Worm (Caenorhabditis elegans) whole organism, L1 larva: ENCODE measurements around the gene Y62F5A.10.
A peak's percentile ranks its signal among the peaks of the same experiment; 100 is the strongest.

Source experiments
- C04F5.9 ChIP-seq: sonication (generic microtip); optimal IDR thresholded peaks from 2 replicates; lab custom pipeline; 2016; ENCODE audit warnings: missing genetic modification characterization, missing compliant biosample characterization
- C16A3.4 ChIP-seq: fragments of 150-350 bp; optimal IDR thresholded peaks from 2 replicates; lab custom pipeline; 2014; ENCODE audit warnings: missing biosample characterization, missing genetic modification characterization
- F16B12.6 ChIP-seq: fragments of 150-350 bp; optimal IDR thresholded peaks from 2 replicates; lab custom pipeline; 2014; ENCODE audit warnings: missing biosample characterization, missing genetic modification characterization
- alr-1 ChIP-seq: fragments of 200-800 bp; sonication (Bioruptor generic); optimal IDR thresholded peaks from 2 replicates; lab custom pipeline; 2018; ENCODE audit warnings: borderline replicate concordance, mild to moderate bottlenecking, missing genetic modification characterization, missing compliant biosample characterization
- aly-2 ChIP-seq: fragments of 150-350 bp; optimal IDR thresholded peaks from 2 replicates; lab custom pipeline; 2014; ENCODE audit warnings: missing biosample characterization, missing genetic modification characterization
- ama-1 ChIP-seq: fragments of 150-350 bp; optimal IDR thresholded peaks from 2 replicates; lab custom pipeline; 2014
- ceh-82 ChIP-seq, 3 experiments: fragments of 150-350 bp in 1 of 3; sonication (generic microtip) in 2 of 3; optimal IDR thresholded peaks; 2 replicates each; lab custom pipeline; 2014 to 2017; ENCODE audit warnings: missing biosample characterization in 3 of 3, missing genetic modification characterization in 3 of 3
- ces-1 ChIP-seq: fragments of 150-350 bp; optimal IDR thresholded peaks from 2 replicates; lab custom pipeline; 2014; ENCODE audit warnings: missing biosample characterization, missing genetic modification reagents, missing genetic modification characterization
- dpl-1 ChIP-seq, 3 experiments: fragments of 150-350 bp in 2 of 3; sonication (generic microtip) in 1 of 3; optimal IDR thresholded peaks; 2 replicates each; lab custom pipeline; 2014 to 2017; ENCODE audit warnings: missing biosample characterization in 3 of 3, missing genetic modification characterization in 3 of 3, missing genetic modification reagents in 3 of 3
- dsc-1 ChIP-seq: sonication (generic microtip); optimal IDR thresholded peaks from 2 replicates; lab custom pipeline; 2016; ENCODE audit warnings: mild to moderate bottlenecking, missing genetic modification characterization, missing compliant biosample characterization
- egl-13 ChIP-seq: sonication (generic microtip); optimal IDR thresholded peaks from 2 replicates; lab custom pipeline; 2016; ENCODE audit warnings: missing genotype, missing genetic modification reagents, missing genetic modification characterization, missing compliant biosample characterization
- egl-27 ChIP-seq, 2 experiments: fragments of 150-350 bp in 1 of 2; sonication (generic microtip); optimal IDR thresholded peaks; 3 replicates each; lab custom pipeline; 2017 to 2018; ENCODE audit warnings: missing biosample characterization in 2 of 2, missing genetic modification characterization in 2 of 2, missing genetic modification reagents in 2 of 2
- elt-3 ChIP-seq, 6 experiments: fragments of 150-350 bp in 1 of 6; sonication (generic microtip); optimal IDR thresholded peaks; 2 replicates each; lab custom pipeline; 2017 to 2018; ENCODE audit warnings: missing biosample characterization in 6 of 6, missing genetic modification characterization in 6 of 6, inconsistent platforms in 1 of 6
- fkh-8 ChIP-seq: sonication (generic microtip); optimal IDR thresholded peaks from 2 replicates; lab custom pipeline; 2016; ENCODE audit warnings: mild to moderate bottlenecking, missing genetic modification characterization, missing compliant biosample characterization
- grh-1 ChIP-seq: fragments of 200-800 bp; sonication (Bioruptor generic); IDR thresholded peaks from 2 replicates; pipeline ENCODE4 v1.3.6; 2022; ENCODE audit warnings: missing genetic modification reagents, missing genetic modification characterization, missing compliant biosample characterization
- irx-1 ChIP-seq: sonication (generic microtip); optimal IDR thresholded peaks from 2 replicates; lab custom pipeline; 2016; ENCODE audit warnings: missing genetic modification characterization, missing compliant biosample characterization
- isw-1 ChIP-seq: fragments of 200-800 bp; sonication (Bioruptor generic); IDR thresholded peaks from 2 replicates; pipeline ENCODE4 v1.3.6; 2022; ENCODE audit warnings: missing genetic modification characterization, missing compliant biosample characterization
- jun-1 ChIP-seq: fragments of 150-350 bp; optimal IDR thresholded peaks from 2 replicates; lab custom pipeline; 2014; ENCODE audit warnings: missing biosample characterization, missing genetic modification reagents, missing genetic modification characterization
- lin-14 ChIP-seq: fragments of 200-800 bp; sonication (Bioruptor generic); optimal IDR thresholded peaks from 2 replicates; lab custom pipeline; 2018; ENCODE audit warnings: mild to moderate bottlenecking, missing genetic modification characterization, moderate library complexity, missing compliant biosample characterization
- lin-15B ChIP-seq: fragments of 150-350 bp; sonication (generic microtip); optimal IDR thresholded peaks from 3 replicates; lab custom pipeline; 2014; ENCODE audit warnings: missing biosample characterization, missing genetic modification characterization
- lir-3 ChIP-seq: sonication (generic microtip); optimal IDR thresholded peaks from 2 replicates; lab custom pipeline; 2016; ENCODE audit warnings: mild to moderate bottlenecking, missing genetic modification characterization, moderate library complexity, missing compliant biosample characterization; ENCODE audit not compliant: poor library complexity
- lsy-2 ChIP-seq, 2 experiments: fragments of 150-350 bp; optimal IDR thresholded peaks; 2 replicates each; lab custom pipeline; 2014; ENCODE audit warnings: missing biosample characterization in 2 of 2, missing genetic modification characterization in 2 of 2
- mdl-1 ChIP-seq, 2 experiments: fragments of 150-350 bp; optimal IDR thresholded peaks; 2 replicates each; lab custom pipeline; 2014 to 2017; ENCODE audit warnings: missing biosample characterization in 2 of 2, missing genetic modification characterization in 2 of 2, inconsistent platforms in 1 of 2
- nhr-19 ChIP-seq: fragments of 200-800 bp; sonication (Bioruptor generic); conservative IDR thresholded peaks from 2 replicates; pipeline ENCODE4 v1.3.6; 2022; ENCODE audit warnings: missing genetic modification characterization, missing compliant biosample characterization
- nhr-20 ChIP-seq: sonication (generic microtip); optimal IDR thresholded peaks from 2 replicates; lab custom pipeline; 2016; ENCODE audit warnings: mild to moderate bottlenecking, missing genetic modification characterization, missing compliant biosample characterization
- nhr-47 ChIP-seq: sonication (generic microtip); optimal IDR thresholded peaks from 2 replicates; lab custom pipeline; 2016; ENCODE audit warnings: mild to moderate bottlenecking, missing genetic modification characterization, moderate library complexity, missing compliant biosample characterization
- nhr-71 ChIP-seq: sonication (generic microtip); optimal IDR thresholded peaks from 2 replicates; lab custom pipeline; 2016; ENCODE audit warnings: mild to moderate bottlenecking, missing genetic modification characterization, moderate library complexity, missing compliant biosample characterization
- nhr-77 ChIP-seq: fragments of 150-350 bp; optimal IDR thresholded peaks from 2 replicates; lab custom pipeline; 2014; ENCODE audit warnings: missing biosample characterization, missing genetic modification characterization
- rnt-1 ChIP-seq: sonication (generic microtip); optimal IDR thresholded peaks from 2 replicates; lab custom pipeline; 2016; ENCODE audit warnings: mild to moderate bottlenecking, missing genetic modification characterization, moderate library complexity, missing compliant biosample characterization
- skn-1 ChIP-seq: fragments of 150-350 bp; optimal IDR thresholded peaks from 2 replicates; lab custom pipeline; 2014; ENCODE audit warnings: missing biosample characterization, missing genetic modification characterization
- snpc-4 ChIP-seq: fragments of 150-350 bp; optimal IDR thresholded peaks from 2 replicates; lab custom pipeline; 2014; ENCODE audit warnings: missing biosample characterization, missing genetic modification characterization
- snu-23 ChIP-seq: sonication (generic microtip); optimal IDR thresholded peaks from 2 replicates; lab custom pipeline; 2016; ENCODE audit warnings: missing genetic modification characterization, missing compliant biosample characterization
- sox-4 ChIP-seq: sonication (generic microtip); optimal IDR thresholded peaks from 2 replicates; lab custom pipeline; 2016; ENCODE audit warnings: missing genetic modification characterization, missing compliant biosample characterization
- swsn-7 ChIP-seq: sonication (generic microtip); optimal IDR thresholded peaks from 2 replicates; lab custom pipeline; 2016; ENCODE audit warnings: missing genetic modification characterization, missing compliant biosample characterization
- tbx-2 ChIP-seq: sonication (generic microtip); optimal IDR thresholded peaks from 2 replicates; lab custom pipeline; 2016; ENCODE audit warnings: missing genetic modification characterization, missing compliant biosample characterization
- unc-130 ChIP-seq: fragments of 150-350 bp; optimal IDR thresholded peaks from 2 replicates; lab custom pipeline; 2017; ENCODE audit warnings: missing biosample characterization, missing genetic modification characterization, inconsistent platforms
- unc-30 ChIP-seq: sonication (generic microtip); optimal IDR thresholded peaks from 2 replicates; lab custom pipeline; 2017; ENCODE audit warnings: missing biosample characterization, missing genetic modification characterization
- unc-86 ChIP-seq: sonication (generic microtip); optimal IDR thresholded peaks from 2 replicates; lab custom pipeline; 2016; ENCODE audit warnings: missing genetic modification characterization, missing compliant biosample characterization
- unc-98 ChIP-seq: fragments of 200-800 bp; sonication (Bioruptor generic); IDR thresholded peaks from 2 replicates; pipeline ENCODE4 v1.3.6; 2022; ENCODE audit warnings: missing genetic modification characterization, missing compliant biosample characterization
- vab-15 ChIP-seq: sonication (generic microtip); optimal IDR thresholded peaks from 2 replicates; lab custom pipeline; 2017; ENCODE audit warnings: missing genotype, mild to moderate bottlenecking, missing genetic modification characterization, missing compliant biosample characterization
- zag-1 ChIP-seq: fragments of 150-350 bp; optimal IDR thresholded peaks from 2 replicates; lab custom pipeline; 2014; ENCODE audit warnings: missing biosample characterization, missing genetic modification characterization
- ztf-11 ChIP-seq, 2 experiments: sonication (generic microtip); optimal IDR thresholded peaks; 2 replicates each; lab custom pipeline; 2016 to 2017; ENCODE audit warnings: missing genetic modification characterization in 2 of 2, missing biosample characterization in 1 of 2, missing compliant biosample characterization in 1 of 2
- ztf-4 ChIP-seq: fragments of 150-350 bp; optimal IDR thresholded peaks from 2 replicates; lab custom pipeline; 2014; ENCODE audit warnings: missing biosample characterization, missing genetic modification characterization

The Y62F5A.10 gene

DNA sequence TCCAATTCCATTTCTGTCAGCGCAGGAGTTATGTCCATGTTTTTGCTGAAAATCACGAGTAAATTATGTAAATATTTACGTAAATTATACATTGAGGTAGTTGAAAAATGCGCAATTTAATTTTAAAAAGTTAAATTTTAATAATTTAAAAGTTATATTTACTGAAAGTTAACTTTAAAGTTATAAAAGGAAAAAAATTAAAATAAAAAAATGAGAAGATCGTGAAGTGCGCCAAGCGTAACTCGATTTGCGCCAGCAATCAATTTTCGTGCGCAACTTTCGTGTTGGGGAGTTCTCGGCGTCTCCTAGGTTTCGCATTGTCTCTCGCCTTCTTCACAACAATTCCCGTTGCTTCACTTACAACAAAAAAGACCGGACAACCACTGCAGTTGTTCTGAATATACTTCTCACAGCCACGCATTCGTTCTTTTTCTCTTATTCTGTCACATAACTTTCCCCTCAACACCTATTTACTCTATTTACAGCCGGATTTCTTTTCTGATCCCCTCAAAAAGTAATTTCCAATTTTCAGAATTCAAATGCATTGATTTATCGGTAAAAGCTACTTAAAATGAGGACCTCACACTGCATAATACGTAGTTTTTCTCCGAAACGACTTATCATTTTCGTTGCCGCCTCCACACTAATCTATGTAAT is 47.7 kb upstream of the Y62F5A.10 start, which contains the start of the genes metl-1 and W02B12.11 (continued):
- TF ChIP-seq ces-1 (no peak), aly-2 (tag; lab: Kevin White, UChicago) (peak; percentile 29), fkh-8 (peak; percentile 79), dsc-1 (tag; lab: Kevin White, UChicago) (peak; percentile 90), lin-14 (GFP tag; lab: Kevin White, UChicago) (no peak)

DNA sequence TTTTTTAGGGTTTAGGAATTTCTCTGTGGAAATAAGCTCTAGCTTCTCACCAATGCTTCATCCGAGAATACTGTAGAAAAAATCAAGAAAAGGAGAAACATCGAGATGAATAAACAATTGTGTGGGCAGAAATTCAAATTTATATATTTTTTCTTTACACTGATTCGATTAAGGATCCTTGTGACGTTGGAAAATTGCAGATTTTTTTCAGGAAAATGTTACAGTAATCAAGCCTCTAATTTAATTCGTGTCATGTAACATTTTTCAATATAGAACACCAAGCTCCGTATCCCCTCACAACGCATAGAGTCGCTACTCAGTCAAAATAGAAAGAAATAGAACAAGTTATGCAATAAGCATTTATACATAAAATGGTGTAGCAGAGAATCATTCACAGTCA is 45.0 kb upstream of the Y62F5A.10 start, which contains the start of gene W02B12.16:
TSS of gene W02B12.16 (minus strand) at position 101 of the 400 bp plus-strand sequence.
- TF ChIP-seq fkh-8 (no peak), unc-86 (tag; lab: Kevin White, UChicago) (no peak), isw-1 (GFP tag; lab: Robert Waterston, UW) (no peak), sox-4 (tag; lab: Kevin White, UChicago) (no peak), irx-1 (tag; lab: Kevin White, UChicago) (no peak), nhr-77 (tag; lab: Kevin White, UChicago) (no peak), unc-98 (GFP tag; lab: Robert Waterston, UW) (no peak), jun-1 (tag; lab: Kevin White, UChicago) (no peak), unc-130 (tag; lab: Kevin White, UChicago) (no peak), snpc-4 (tag; lab: Kevin White, UChicago) (no peak), swsn-7 (no peak), lsy-2 (tag; optimal IDR thresholded peaks at IDR 0.05; lab: Kevin White, UChicago) (no peak), ama-1 (lab: Kevin White, UChicago) (no peak), ztf-4 (tag; lab: Kevin White, UChicago) (no peak)

DNA sequence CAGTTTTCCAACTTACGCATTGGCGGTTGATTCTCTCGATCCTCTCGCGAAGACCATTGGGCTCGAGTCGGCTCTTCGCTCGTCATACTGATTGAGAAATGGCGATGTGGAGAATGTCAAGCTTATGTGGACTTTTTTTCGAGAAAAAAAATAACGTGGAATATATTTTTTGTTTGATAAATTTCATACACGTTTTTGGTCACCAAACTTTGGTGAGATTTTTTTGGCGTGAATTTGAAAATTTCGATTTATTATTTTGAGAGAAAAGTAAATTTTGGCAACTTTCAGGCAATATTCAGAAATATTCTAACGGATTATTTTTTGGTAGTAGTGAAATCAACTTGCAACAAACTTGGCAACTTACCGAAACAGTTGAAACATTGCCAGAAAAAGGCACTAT is 42.3 kb upstream of the Y62F5A.10 start, which contains the start of gene W02B12.12:
TSS of gene W02B12.12 (minus strand) at position 101 of the 400 bp plus-strand sequence.
- TF ChIP-seq isw-1 (GFP tag; lab: Robert Waterston, UW) (no peak), F16B12.6 (tag; lab: Kevin White, UChicago) (no peak), nhr-47 (tag; lab: Kevin White, UChicago) (no peak), unc-130 (tag; lab: Kevin White, UChicago) (no peak)

DNA sequence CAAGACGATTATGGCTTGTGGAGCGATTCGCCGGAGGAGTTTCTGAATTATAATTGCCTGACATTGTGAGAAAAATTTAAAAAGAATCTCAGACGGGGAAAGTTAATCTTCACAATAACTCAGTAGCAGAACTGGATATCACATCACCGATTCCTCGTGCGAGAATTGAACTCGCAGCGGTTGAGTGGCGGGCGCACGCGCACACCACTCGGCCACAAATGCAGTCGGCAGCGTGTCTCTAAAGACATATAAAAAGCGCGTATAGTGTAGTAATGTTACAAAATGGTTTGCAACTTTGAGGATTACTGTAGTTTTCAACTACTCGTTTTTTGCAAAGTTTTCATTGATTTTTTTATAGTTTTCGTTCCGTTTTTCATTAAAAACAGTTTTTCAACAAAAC is 36.8 kb upstream of the Y62F5A.10 start:
- peak; percentile 69 for TF ChIP-seq aly-2 (tag; lab: Kevin White, UChicago)
- peak; percentile 80 for TF ChIP-seq nhr-71 (tag; lab: Kevin White, UChicago)
- TF ChIP-seq nhr-19 (GFP tag; lab: Robert Waterston, UW) = peak; percentile 76
- TF ChIP-seq snpc-4 (tag; lab: Kevin White, UChicago) = peak; percentile 51
- TF ChIP-seq skn-1 = peak; percentile 41
- peak in 1 of 2 experiments; percentile 85 for TF ChIP-seq mdl-1 (tag; optimal IDR thresholded peaks at IDR 0.05; lab: Kevin White, UChicago)
- TF ChIP-seq unc-130 (tag; lab: Kevin White, UChicago) = peak; percentile 73
- TF ChIP-seq dpl-1 (GFP tag; optimal IDR thresholded peaks at IDR 0.05; lab: Kevin White, UChicago) = peak; percentile 19 to 61 (median 59)
- TF ChIP-seq nhr-20 (tag; lab: Kevin White, UChicago) = peak; percentile 68
- TF ChIP-seq snu-23 (GFP tag; lab: Kevin White, UChicago) = peak; percentile 85
- TF ChIP-seq egl-27 (tag; optimal IDR thresholded peaks at IDR 0.05; lab: Kevin White, UChicago) = peak in 1 of 2 experiments; percentile 25
- no peak for TF ChIP-seq unc-30 (tag; lab: Kevin White, UChicago)
- TF ChIP-seq egl-13 (tag; lab: Kevin White, UChicago) = peak; percentile 19
- TF ChIP-seq grh-1 = peak; percentile 44; the same call in 1 of the 2 replicates
- TF ChIP-seq C16A3.4 (tag; lab: Kevin White, UChicago) = peak; percentile 83
- TF ChIP-seq C04F5.9 (tag; lab: Kevin White, UChicago) = no peak
- no peak for TF ChIP-seq alr-1 (tag; lab: Kevin White, UChicago)
- peak in 1 of 2 experiments; percentile 52 for TF ChIP-seq ztf-11 (tag; optimal IDR thresholded peaks at IDR 0.05; lab: Kevin White, UChicago)
- TF ChIP-seq tbx-2 (tag; lab: Kevin White, UChicago) = peak; percentile 54
- peak; percentile 82 for TF ChIP-seq lir-3
- TF ChIP-seq vab-15 (tag; lab: Kevin White, UChicago) = peak; percentile 48
- peak; percentile 14 for TF ChIP-seq ztf-4 (tag; lab: Kevin White, UChicago)
- TF ChIP-seq swsn-7 = peak; percentile 70
- no peak for TF ChIP-seq unc-98 (GFP tag; lab: Robert Waterston, UW)
- no peak for TF ChIP-seq zag-1 (tag; lab: Kevin White, UChicago)
- TF ChIP-seq ceh-82 (tag; optimal IDR thresholded peaks at IDR 0.05; lab: Kevin White, UChicago) = peak; percentile 38 to 87 (median 46)
- TF ChIP-seq fkh-8 = peak; percentile 70
- peak; percentile 46 for TF ChIP-seq F16B12.6 (tag; lab: Kevin White, UChicago)
- TF ChIP-seq elt-3 (tag; optimal IDR thresholded peaks at IDR 0.05; lab: Kevin White, UChicago) = peak in 2 of 6 experiments; percentile 34 to 51
- TF ChIP-seq dsc-1 (tag; lab: Kevin White, UChicago) = peak; percentile 62
- peak; percentile 79 for TF ChIP-seq rnt-1 (tag; lab: Kevin White, UChicago)
- TF ChIP-seq lin-15B (tag; lab: Kevin White, UChicago) = peak; percentile 37
